Fruit fly (Drosophila melanogaster): ENCODE data around the gene CG15695.

The CG15695 gene

dm6 chr3R:20830153-20830695 is 11.7 kb upstream of the CG15695 start, which contains the start of gene Adss (continued):
- TF ChIP-seq CG8281 (tag; optimal IDR thresholded peaks at IDR 0.05): no peak
- peak; percentile 35; the same call in 1 of the 4 replicates for TF ChIP-seq Gug (GFP tag; IDR thresholded peaks at IDR 0.05)
- TF ChIP-seq CG9932 (GFP tag; IDR thresholded peaks at IDR 0.05): peak; percentile 10; the same call in 1 of the 2 replicates
- no peak for TF ChIP-seq ken (GFP tag; IDR thresholded peaks at IDR 0.05)
- no peak for TF ChIP-seq ATbp (GFP tag; optimal IDR thresholded peaks at IDR 0.05)
- no peak; the same call in 1 of the 2 replicates for TF ChIP-seq CG13287 (GFP tag; IDR thresholded peaks at IDR 0.05; ENCODE audit: partially characterized antibody)
- peak; percentile 9 for TF ChIP-seq Max (GFP tag; optimal IDR thresholded peaks at IDR 0.05)
- TF ChIP-seq aop (GFP tag; IDR thresholded peaks at IDR 0.05): 0 out of 2 replicates have a peak, but pooled peaks have one; percentile 51
- TF ChIP-seq bbx (GFP tag; IDR thresholded peaks at IDR 0.05; ENCODE audit: partially characterized antibody): peak; percentile 32; the same call in 1 of the 2 replicates
- peak; percentile 43 for TF ChIP-seq Side (GFP tag; optimal IDR thresholded peaks at IDR 0.05)
- TF ChIP-seq Lim3 (GFP tag; IDR thresholded peaks at IDR 0.05): no peak
- TF ChIP-seq jumu (GFP tag; optimal IDR thresholded peaks at IDR 0.05): no peak
- TF ChIP-seq CG5953 (GFP tag; IDR thresholded peaks at IDR 0.05): no peak
- no peak for TF ChIP-seq crc (GFP tag; optimal IDR thresholded peaks at IDR 0.05)
- no peak for TF ChIP-seq CG15601 (tag; optimal IDR thresholded peaks at IDR 0.05)
- no peak for TF ChIP-seq CG10959 (GFP tag; IDR thresholded peaks at IDR 0.05)
- TF ChIP-seq CG4424 (GFP tag; optimal IDR thresholded peaks at IDR 0.05): no peak
- TF ChIP-seq gsb-n (tag; optimal IDR thresholded peaks at IDR 0.05): no peak
- no peak for TF ChIP-seq CG10274 (GFP tag; optimal IDR thresholded peaks at IDR 0.05)
- TF ChIP-seq disco-r (GFP tag; optimal IDR thresholded peaks at IDR 0.05): peak; percentile 9
- TF ChIP-seq klu (GFP tag; IDR thresholded peaks at IDR 0.05): peak; percentile 93
- TF ChIP-seq al (GFP tag; IDR thresholded peaks at IDR 0.05): peak; percentile 15; the same call in 1 of the 2 replicates
- TF ChIP-seq Dfd (GFP tag; optimal IDR thresholded peaks at IDR 0.05): no peak
- peak; percentile 5 for TF ChIP-seq NfI (GFP tag; optimal IDR thresholded peaks at IDR 0.05)
- TF ChIP-seq Lpt (GFP tag; optimal IDR thresholded peaks at IDR 0.05): peak; percentile 46
- TF ChIP-seq dmrt11E (tag; optimal IDR thresholded peaks at IDR 0.05): no peak
- TF ChIP-seq Hr51 (GFP tag; optimal IDR thresholded peaks at IDR 0.05): no peak
- TF ChIP-seq CG10267 (tag; optimal IDR thresholded peaks at IDR 0.05): peak; percentile 18
- TF ChIP-seq gt (GFP tag; IDR thresholded peaks at IDR 0.05): no peak
- no peak for TF ChIP-seq br (optimal IDR thresholded peaks at IDR 0.05)
- no peak for TF ChIP-seq CG32772 (GFP tag; IDR thresholded peaks at IDR 0.05)
- TF ChIP-seq CG7987 (GFP tag; optimal IDR thresholded peaks at IDR 0.05): peak; percentile 59
- TF ChIP-seq CG8478 (optimal IDR thresholded peaks at IDR 0.05): no peak
- TF ChIP-seq CG6791 (GFP tag; IDR thresholded peaks at IDR 0.05; ENCODE audit: partially characterized antibody): peak; percentile 54; the same call in 2 of the 3 replicates
- TF ChIP-seq CG32532 (GFP tag; IDR thresholded peaks at IDR 0.05): peak; percentile 60
- peak; percentile 18 for TF ChIP-seq CG16863 (GFP tag; optimal IDR thresholded peaks at IDR 0.05)
- no peak for TF ChIP-seq CG8924 (tag; optimal IDR thresholded peaks at IDR 0.05)
- TF ChIP-seq Bteb2 (GFP tag; optimal IDR thresholded peaks at IDR 0.05): no peak
- TF ChIP-seq dm (GFP tag; optimal IDR thresholded peaks at IDR 0.05): peak; percentile 75
- peak; percentile 39 for TF ChIP-seq CHES-1-like (GFP tag; optimal IDR thresholded peaks at IDR 0.05)
- no peak for TF ChIP-seq nau (GFP tag; optimal IDR thresholded peaks at IDR 0.05)
- TF ChIP-seq CG8089 (GFP tag; optimal IDR thresholded peaks at IDR 0.05): no peak
- TF ChIP-seq CG9876 (GFP tag; optimal IDR thresholded peaks at IDR 0.05): peak; percentile 31
- TF ChIP-seq sens (GFP tag): peak; percentile 73
- no peak for TF ChIP-seq CG18764 (GFP tag; optimal IDR thresholded peaks at IDR 0.05)
- no peak for TF ChIP-seq CG2202 (tag; optimal IDR thresholded peaks at IDR 0.05)
- TF ChIP-seq CG2129 (GFP tag; IDR thresholded peaks at IDR 0.05; ENCODE audit: partially characterized antibody): no peak
- TF ChIP-seq HLHmδ (GFP tag; optimal IDR thresholded peaks at IDR 0.05): peak; percentile 94
- TF ChIP-seq gcm2 (GFP tag; optimal IDR thresholded peaks at IDR 0.05): no peak
- TF ChIP-seq bigmax (GFP tag; optimal IDR thresholded peaks at IDR 0.05): no peak
- 0 out of 3 replicates have a peak, but pooled peaks have one; percentile 30 for TF ChIP-seq CG7963 (GFP tag; IDR thresholded peaks at IDR 0.05; ENCODE audit: partially characterized antibody)
